Fruit fly (Drosophila melanogaster): ENCODE measurements around the gene Nf-YA.

- TF ChIP-seq CG11617 (GFP tag; optimal IDR thresholded peaks at IDR 0.05) (peak; percentile 99), CG12768 (GFP tag; optimal IDR thresholded peaks at IDR 0.05) (peak; percentile 100), CG7101 (tag; optimal IDR thresholded peaks at IDR 0.05) (peak; percentile 99), CG7045 (GFP tag; optimal IDR thresholded peaks at IDR 0.05) (peak; percentile 99), kay (GFP tag; ENCODE audit: borderline replicate concordance) (no peak), cic (GFP tag; optimal IDR thresholded peaks at IDR 0.05) (peak; percentile 92), Clk (GFP tag; optimal IDR thresholded peaks at IDR 0.05) (peak; percentile 99), cnc (optimal IDR thresholded peaks at IDR 0.05) (no peak), ovo (GFP tag; optimal IDR thresholded peaks at IDR 0.05) (peak; percentile 97), Mnt (GFP tag; optimal IDR thresholded peaks at IDR 0.05) (peak; percentile 97), toe (GFP tag; optimal IDR thresholded peaks at IDR 0.05) (peak; percentile 99), CG1620 (GFP tag; optimal IDR thresholded peaks at IDR 0.05) (peak; percentile 99), CG33017 (tag; optimal IDR thresholded peaks at IDR 0.05) (peak; percentile 98), Crg-1 (GFP tag; optimal IDR thresholded peaks at IDR 0.05) (peak; percentile 99)
These were observed 15.6 kb upstream of the Nf-YA start, which contains the start of gene CG3437 for dm6 chr3L:9457619-9458092.
